Fruit fly (Drosophila melanogaster) S2 (cell line): ENCODE data around the gene CG13615.

Source experiments
- CG8478 ChIP-seq: fragments of >200 bp; optimal IDR thresholded peaks from 2 replicates; lab custom pipeline; 2018
- CTCF ChIP-seq, 2 experiments: fragments of >200 bp; optimal IDR thresholded peaks; 2 replicates each; lab custom pipeline; 2018

DNA sequence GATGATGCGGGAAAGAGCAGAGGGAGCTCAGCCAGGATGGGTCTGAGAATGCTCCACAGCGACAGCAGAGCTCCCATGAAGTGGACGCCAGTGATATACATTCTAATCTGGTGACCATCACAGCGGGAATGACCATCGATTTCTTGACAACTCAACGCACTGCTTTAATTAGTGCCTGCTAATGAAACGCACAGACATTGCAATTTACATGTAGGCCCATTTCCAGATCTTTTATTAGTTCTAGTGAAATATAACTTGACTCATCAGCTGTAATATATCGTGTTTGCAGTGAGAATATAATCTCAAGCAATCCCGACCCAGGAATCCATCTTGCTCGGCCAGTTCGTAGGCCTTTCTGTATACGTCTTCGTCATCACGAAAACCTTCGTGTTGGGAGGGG is 23.2 kb upstream of the CG13615 start, which contains the start of gene CG42811:
- TF ChIP-seq CG8478 (lab: Kevin White, UChicago) (no peak), CTCF (optimal IDR thresholded peaks at IDR 0.05; lab: Kevin White, UChicago) (no peak)
